Fruit fly (Drosophila melanogaster) whole organism, embryonic: Measurements from ENCODE around the gene Vps39.

Source experiments
- Awh ChIP-seq: fragments of 200-800 bp; sonication (Bioruptor generic); IDR thresholded peaks from 2 replicates; pipeline ENCODE4, ENCODE4 v1.3.6; 2022; ENCODE audit warnings: missing biosample characterization, missing genetic modification characterization
- Bgb ChIP-seq: fragments of 200-800 bp; sonication (Bioruptor generic); IDR thresholded peaks from 2 replicates; pipeline ENCODE4 v1.3.6; 2022; ENCODE audit warnings: missing biosample characterization, missing genetic modification characterization; ENCODE audit not compliant: partially characterized antibody
- CG1024 ChIP-seq: fragments of 200-800 bp; sonication (Bioruptor generic); IDR thresholded peaks from 2 replicates; pipeline ENCODE4 v1.3.6; 2022; ENCODE audit warnings: missing biosample characterization, missing genetic modification characterization
- CG10462 ChIP-seq: fragments of 200-800 bp; sonication (Bioruptor generic); optimal IDR thresholded peaks from 2 replicates; lab custom pipeline; 2016; ENCODE audit warnings: missing biosample characterization, missing genetic modification characterization
- CG10959 ChIP-seq: fragments of 200-800 bp; sonication (Bioruptor generic); IDR thresholded peaks from 2 replicates; pipeline ENCODE4 v1.3.6; 2022; ENCODE audit warnings: missing biosample characterization, missing genetic modification characterization
- CG11695 ChIP-seq: fragments of 200-800 bp; sonication (Bioruptor generic); IDR thresholded peaks from 3 replicates; pipeline ENCODE4 v1.3.6; 2022; ENCODE audit warnings: missing biosample characterization, missing genetic modification characterization
- CG12769 ChIP-seq: fragments of 200-800 bp; sonication (Bioruptor generic); optimal IDR thresholded peaks from 2 replicates; lab custom pipeline; 2019; ENCODE audit warnings: missing biosample characterization, mild to moderate bottlenecking, missing genetic modification characterization, moderate library complexity
- CG14965 ChIP-seq: fragments of 200-800 bp; sonication (Bioruptor generic); optimal IDR thresholded peaks from 2 replicates; lab custom pipeline; 2016; ENCODE audit warnings: missing biosample characterization, missing genetic modification characterization, borderline replicate concordance
- CG18262 ChIP-seq: fragments of 200-800 bp; optimal IDR thresholded peaks from 3 replicates; lab custom pipeline; 2019; ENCODE audit warnings: missing biosample characterization, mild to moderate bottlenecking, missing genetic modification characterization, moderate library complexity
- CG4282 ChIP-seq: fragments of 200-800 bp; sonication (Bioruptor generic); optimal IDR thresholded peaks from 2 replicates; lab custom pipeline; 2016; ENCODE audit warnings: missing biosample characterization, missing genetic modification characterization
- CG4328 ChIP-seq: fragments of 200-800 bp; sonication (Bioruptor generic); optimal IDR thresholded peaks from 3 replicates; lab custom pipeline; 2017; ENCODE audit warnings: missing biosample characterization, missing genetic modification reagents, missing genetic modification characterization
- CG4424 ChIP-seq: fragments of 200-800 bp; sonication (Bioruptor generic); optimal IDR thresholded peaks from 3 replicates; lab custom pipeline; 2016; ENCODE audit warnings: missing biosample characterization, missing genetic modification characterization
- CG4617 ChIP-seq: fragments of 200-800 bp; sonication (Bioruptor generic); optimal IDR thresholded peaks from 3 replicates; lab custom pipeline; 2016; ENCODE audit warnings: missing biosample characterization, missing genetic modification characterization, borderline replicate concordance
- CG4820 ChIP-seq: fragments of 200-800 bp; sonication (Bioruptor generic); optimal IDR thresholded peaks from 3 replicates; lab custom pipeline; 2016; ENCODE audit warnings: missing biosample characterization, missing genetic modification characterization
- CG7556 ChIP-seq: fragments of 200-800 bp; sonication (Bioruptor generic); optimal IDR thresholded peaks from 2 replicates; lab custom pipeline; 2017; ENCODE audit warnings: missing biosample characterization, mild to moderate bottlenecking, missing genetic modification characterization
- CG9727 ChIP-seq: fragments of 200-800 bp; sonication (Bioruptor generic); optimal IDR thresholded peaks from 3 replicates; lab custom pipeline; 2017; ENCODE audit warnings: missing biosample characterization, mild to moderate bottlenecking, missing genetic modification characterization
- CG9817 ChIP-seq: fragments of 200-800 bp; sonication (Bioruptor generic); optimal IDR thresholded peaks from 2 replicates; lab custom pipeline; 2018; ENCODE audit warnings: missing biosample characterization, mild to moderate bottlenecking, missing genetic modification characterization, moderate library complexity
- CTCF ChIP-seq: fragments of 200-800 bp; sonication (Bioruptor generic); optimal IDR thresholded peaks from 2 replicates; lab custom pipeline; 2017; ENCODE audit warnings: missing biosample characterization, mild to moderate bottlenecking, missing genetic modification characterization, moderate library complexity
- Dad ChIP-seq: fragments of 200-800 bp; sonication (Bioruptor generic); optimal IDR thresholded peaks from 3 replicates; lab custom pipeline; 2016; ENCODE audit warnings: missing biosample characterization, missing genetic modification characterization
- E2f2 ChIP-seq: fragments of 200-800 bp; sonication (Bioruptor generic); IDR thresholded peaks from 2 replicates; pipeline ENCODE4 v1.3.6; 2022; ENCODE audit warnings: missing biosample characterization, missing genetic modification characterization
- Elba2 ChIP-seq: fragments of 200-800 bp; sonication (Bioruptor generic); optimal IDR thresholded peaks from 3 replicates; lab custom pipeline; 2016; ENCODE audit warnings: missing biosample characterization, missing genetic modification characterization
- Ets97D ChIP-seq: fragments of 200-800 bp; sonication (Bioruptor generic); optimal IDR thresholded peaks from 3 replicates; lab custom pipeline; 2016; ENCODE audit warnings: missing biosample characterization, missing genetic modification characterization
- HLH4C ChIP-seq: fragments of 200-800 bp; sonication (Bioruptor generic); IDR thresholded peaks from 3 replicates; pipeline ENCODE4 v1.3.6; 2022; ENCODE audit warnings: missing biosample characterization, missing genetic modification characterization; ENCODE audit not compliant: partially characterized antibody
- HmgZ ChIP-seq: fragments of 200-800 bp; sonication (Bioruptor generic); optimal IDR thresholded peaks from 2 replicates; lab custom pipeline; 2018; ENCODE audit warnings: missing biosample characterization, mild to moderate bottlenecking, missing genetic modification characterization
- Hr78 ChIP-seq, 2 experiments: fragments of 200-800 bp in 1 of 2; fragments of >200 bp in 1 of 2; sonication (Bioruptor generic) in 1 of 2; optimal IDR thresholded peaks; 2 replicates each; lab custom pipeline; 2017 to 2019; ENCODE audit warnings: missing biosample characterization in 2 of 2, missing genetic modification characterization in 2 of 2, mild to moderate bottlenecking in 1 of 2, moderate library complexity in 1 of 2
- Med ChIP-seq: fragments of 200-800 bp; sonication (Bioruptor generic); peaks from one replicate; lab custom pipeline; 2016; ENCODE audit warnings: missing biosample characterization, missing genetic modification characterization, mild to moderate bottlenecking, inconsistent platforms, moderate library complexity
- Sry-β ChIP-seq: fragments of 200-800 bp; sonication (Bioruptor generic); optimal IDR thresholded peaks from 2 replicates; lab custom pipeline; 2018; ENCODE audit warnings: missing biosample characterization, mild to moderate bottlenecking, missing genetic modification characterization, moderate library complexity
- Stat92E ChIP-seq, 3 experiments: fragments of >200 bp in 2 of 3; fragments of 200-800 bp in 1 of 3; sonication (Bioruptor generic) in 1 of 3; optimal IDR thresholded peaks; 2 replicates each; lab custom pipeline; 2017 to 2019; ENCODE audit warnings: missing biosample characterization in 3 of 3, missing genetic modification characterization in 3 of 3, mild to moderate bottlenecking in 1 of 3, moderate library complexity in 1 of 3
- amos ChIP-seq: fragments of 200-800 bp; sonication (Bioruptor generic); IDR thresholded peaks from 2 replicates; pipeline ENCODE4 v1.3.6; 2022; ENCODE audit warnings: missing biosample characterization, missing genetic modification characterization; ENCODE audit not compliant: partially characterized antibody
- caup ChIP-seq: fragments of 200-800 bp; sonication (Bioruptor generic); optimal IDR thresholded peaks from 3 replicates; lab custom pipeline; 2017; ENCODE audit warnings: missing biosample characterization, mild to moderate bottlenecking, missing genetic modification characterization, moderate library complexity; ENCODE audit not compliant: severe bottlenecking
- ci ChIP-seq: fragments of 200-800 bp; sonication (Bioruptor generic); IDR thresholded peaks from 3 replicates; pipeline ENCODE4 v1.3.6; 2022; ENCODE audit warnings: missing biosample characterization, missing genetic modification characterization
- crp ChIP-seq, 2 experiments: fragments of 200-800 bp; sonication (Bioruptor generic); optimal IDR thresholded peaks; 2 replicates in 1 of 2; 3 replicates in 1 of 2; lab custom pipeline; 2017; ENCODE audit warnings: missing biosample characterization in 2 of 2, missing genetic modification characterization in 2 of 2, mild to moderate bottlenecking in 1 of 2, moderate library complexity in 1 of 2
- dmrt99B ChIP-seq: fragments of 200-800 bp; sonication (Bioruptor generic); optimal IDR thresholded peaks from 2 replicates; lab custom pipeline; 2018; ENCODE audit warnings: missing biosample characterization, mild to moderate bottlenecking, missing genetic modification characterization, moderate library complexity
- gem ChIP-seq: fragments of 200-800 bp; sonication (Bioruptor generic); optimal IDR thresholded peaks from 2 replicates; lab custom pipeline; 2019; ENCODE audit warnings: missing biosample characterization, mild to moderate bottlenecking, missing genetic modification characterization, moderate library complexity
- hb ChIP-seq: fragments of 200-800 bp; sonication (Bioruptor generic); IDR thresholded peaks from 3 replicates; pipeline ENCODE4 v1.3.6; 2022; ENCODE audit warnings: missing biosample characterization, missing genetic modification characterization; ENCODE audit not compliant: partially characterized antibody
- lilli ChIP-seq: fragments of 200-800 bp; sonication (Bioruptor generic); optimal IDR thresholded peaks from 3 replicates; lab custom pipeline; 2016; ENCODE audit warnings: missing biosample characterization, missing genetic modification characterization
- mld ChIP-seq: fragments of 200-800 bp; sonication (Bioruptor generic); IDR thresholded peaks from 3 replicates; pipeline ENCODE4 v1.3.6; 2022; ENCODE audit warnings: missing biosample characterization, missing genetic modification characterization; ENCODE audit not compliant: partially characterized antibody
- org-1 ChIP-seq: fragments of 200-800 bp; sonication (Bioruptor generic); optimal IDR thresholded peaks from 2 replicates; lab custom pipeline; 2017; ENCODE audit warnings: missing biosample characterization, missing genetic modification characterization
- schlank ChIP-seq: fragments of 200-800 bp; sonication (Bioruptor generic); optimal IDR thresholded peaks from 2 replicates; lab custom pipeline; 2018; ENCODE audit warnings: missing biosample characterization, mild to moderate bottlenecking, missing genetic modification characterization
- sens ChIP-seq: fragments of 200-800 bp; sonication (Bioruptor generic); peaks from one replicate; lab custom pipeline; 2016; ENCODE audit warnings: missing biosample characterization, missing genetic modification characterization
- slou ChIP-seq: fragments of 200-800 bp; sonication (Bioruptor generic); optimal IDR thresholded peaks from 3 replicates; lab custom pipeline; 2016; ENCODE audit warnings: missing biosample characterization, missing genetic modification characterization
- sqz ChIP-seq: fragments of 200-800 bp; sonication (Bioruptor generic); optimal IDR thresholded peaks from 3 replicates; lab custom pipeline; 2018; ENCODE audit warnings: missing biosample characterization, mild to moderate bottlenecking, missing genetic modification characterization
- stwl ChIP-seq: fragments of 200-800 bp; sonication (Bioruptor generic); optimal IDR thresholded peaks from 3 replicates; lab custom pipeline; 2018; ENCODE audit warnings: missing biosample characterization, mild to moderate bottlenecking, missing genetic modification characterization, moderate library complexity
- trem ChIP-seq: fragments of 200-800 bp; optimal IDR thresholded peaks from 3 replicates; lab custom pipeline; 2019; ENCODE audit warnings: missing biosample characterization, mild to moderate bottlenecking, missing genetic modification characterization, moderate library complexity
- trh ChIP-seq: fragments of 200-800 bp; sonication (Bioruptor generic); optimal IDR thresholded peaks from 2 replicates; lab custom pipeline; 2016; ENCODE audit warnings: missing biosample characterization, missing genetic modification characterization
- tup ChIP-seq: fragments of 200-800 bp; sonication (Bioruptor generic); optimal IDR thresholded peaks from 2 replicates; lab custom pipeline; 2016; ENCODE audit warnings: missing biosample characterization, mild to moderate bottlenecking, missing genetic modification characterization, moderate library complexity
- wdn ChIP-seq: fragments of 200-800 bp; sonication (Bioruptor generic); IDR thresholded peaks from 2 replicates; pipeline ENCODE4 v1.3.6; 2022; ENCODE audit warnings: missing biosample characterization, missing genetic modification characterization
- zfh1 ChIP-seq: fragments of 200-800 bp; sonication (Bioruptor generic); IDR thresholded peaks from 3 replicates; pipeline ENCODE4 v1.3.6; 2022; ENCODE audit warnings: missing biosample characterization, missing genetic modification characterization

The Vps39 gene

dm6 chr3R:18297444-18298297 lies 23.4 kb upstream of the Vps39 start (continued):
- TF ChIP-seq mld (no peak), Bgb (no peak), CG9727 (GFP tag; lab: Kevin White, UChicago) (no peak), sqz (GFP tag; lab: Kevin White, UChicago) (no peak), E2f2 (GFP tag; lab: Robert Waterston, UW) (no peak), tup (GFP tag; lab: Kevin White, UChicago) (no peak), CG14965 (GFP tag; lab: Kevin White, UChicago) (no peak), lilli (GFP tag; lab: Kevin White, UChicago) (no peak), trem (tag; lab: Kevin White, UChicago) (no peak), CG11695 (0 out of 3 replicates have a peak, but pooled peaks have one; percentile 12), stwl (tag; lab: Kevin White, UChicago) (no peak), zfh1 (GFP tag; lab: Robert Waterston, UW) (peak; percentile 25; the same call in 1 of the 3 replicates), crp (GFP tag; optimal IDR thresholded peaks at IDR 0.05; lab: Kevin White, UChicago) (no peak), CTCF (GFP tag; lab: Kevin White, UChicago) (no peak), CG9817 (no peak), amos (no peak)

dm6 chr3R:18296737-18297136 lies 22.5 kb upstream of the Vps39 start:
- no peak for TF ChIP-seq slou
- peak in 1 of 2 experiments; percentile 74 for TF ChIP-seq Hr78 (GFP tag; optimal IDR thresholded peaks at IDR 0.05; lab: Kevin White, UChicago)
- TF ChIP-seq Ets97D (GFP tag; lab: Kevin White, UChicago) = no peak
- 0 out of 3 replicates have a peak, but pooled peaks have one; percentile 42 for TF ChIP-seq hb
- no peak for TF ChIP-seq org-1 (GFP tag; lab: Kevin White, UChicago)
- no peak for TF ChIP-seq HmgZ (tag; lab: Kevin White, UChicago)
- TF ChIP-seq Med (GFP tag; lab: Kevin White, UChicago) = peak; percentile 14
- no peak for TF ChIP-seq Dad (GFP tag; lab: Kevin White, UChicago)
- no peak for TF ChIP-seq Awh (GFP tag; lab: Robert Waterston, UW)
- TF ChIP-seq Sry-β = no peak
- no peak for TF ChIP-seq HLH4C (GFP tag; lab: Robert Waterston, UW)
- peak; percentile 10 for TF ChIP-seq sens (GFP tag; lab: Kevin White, UChicago)
- TF ChIP-seq CG4282 = no peak
- TF ChIP-seq CG4424 (GFP tag; lab: Kevin White, UChicago) = no peak
- TF ChIP-seq CG7556 (GFP tag; lab: Kevin White, UChicago) = no peak
- TF ChIP-seq CG4328 = no peak
- TF ChIP-seq dmrt99B (tag; lab: Kevin White, UChicago) = no peak
- TF ChIP-seq CG12769 = no peak
- no peak for TF ChIP-seq caup (GFP tag; lab: Kevin White, UChicago)
- no peak for TF ChIP-seq CG4820

- no peak for TF ChIP-seq CG10959 (GFP tag; lab: Robert Waterston, UW)
- no peak for TF ChIP-seq CG14965 (GFP tag; lab: Kevin White, UChicago)
- no peak for TF ChIP-seq wdn (GFP tag; lab: Robert Waterston, UW)
- TF ChIP-seq CG1024 (GFP tag; lab: Robert Waterston, UW) = no peak
- TF ChIP-seq Stat92E (GFP tag; optimal IDR thresholded peaks at IDR 0.05; lab: Kevin White, UChicago) = no peak
- TF ChIP-seq ci (GFP tag; lab: Robert Waterston, UW) = no peak
- no peak for TF ChIP-seq trh (GFP tag; lab: Kevin White, UChicago)
- no peak for TF ChIP-seq CG10462 (GFP tag; lab: Kevin White, UChicago)
- no peak for TF ChIP-seq Elba2 (GFP tag; lab: Kevin White, UChicago)
- no peak for TF ChIP-seq trem (tag; lab: Kevin White, UChicago)
- TF ChIP-seq CG18262 (tag; lab: Kevin White, UChicago) = no peak
- peak; percentile 68 for TF ChIP-seq schlank (tag; lab: Kevin White, UChicago)
- TF ChIP-seq mld = no peak
- no peak for TF ChIP-seq CG4617 (GFP tag; lab: Kevin White, UChicago)
- TF ChIP-seq gem (tag; lab: Kevin White, UChicago) = no peak
Measured at dm6 chr3R:18296084-18296483, 21.8 kb upstream of the Vps39 start.
